Worm (Caenorhabditis elegans) whole organism, young adult: ENCODE results near the gene idpp-7.

ENCODE experiments used
- B0336.3 ChIP-seq: fragments of 200-800 bp; sonication (Bioruptor generic); IDR thresholded peaks from 2 replicates; pipeline ENCODE4 v1.3.6; 2022; ENCODE audit warnings: missing genetic modification characterization, missing compliant biosample characterization
- C06A6.2 ChIP-seq: fragments of 200-800 bp; sonication (Bioruptor generic); conservative IDR thresholded peaks from 2 replicates; pipeline ENCODE4 v1.3.6; 2022; ENCODE audit warnings: missing genetic modification characterization, missing compliant biosample characterization
- F23B12.7 ChIP-seq: sonication (generic microtip); optimal IDR thresholded peaks from 2 replicates; lab custom pipeline; 2017; ENCODE audit warnings: missing genetic modification characterization, mild to moderate bottlenecking, missing compliant biosample characterization, antibody characterized with exemption, moderate library complexity; ENCODE audit not compliant: insufficient read depth
- F33H1.4 ChIP-seq: fragments of 200-800 bp; sonication (Bioruptor generic); IDR thresholded peaks from 2 replicates; pipeline ENCODE4 v1.3.6; 2022; ENCODE audit warnings: missing genetic modification reagents, missing genetic modification characterization, missing compliant biosample characterization
- F39B2.1 ChIP-seq: fragments of 200-800 bp; sonication (Bioruptor generic); IDR thresholded peaks from 2 replicates; pipeline ENCODE4 v1.3.6; 2022; ENCODE audit warnings: missing genetic modification reagents, missing genetic modification characterization, missing compliant biosample characterization
- F52B5.7 ChIP-seq: sonication (generic microtip); optimal IDR thresholded peaks from 2 replicates; lab custom pipeline; 2016; ENCODE audit warnings: mild to moderate bottlenecking, missing genetic modification characterization, missing compliant biosample characterization
- T26A5.8 ChIP-seq: sonication (generic microtip); optimal IDR thresholded peaks from 2 replicates; lab custom pipeline; 2016; ENCODE audit warnings: missing genetic modification characterization, missing compliant biosample characterization
- Y67H2A.10 ChIP-seq: fragments of 200-800 bp; sonication (Bioruptor generic); conservative IDR thresholded peaks from 2 replicates; pipeline ENCODE4 v1.3.6; 2022; ENCODE audit warnings: missing genetic modification reagents, missing genetic modification characterization, missing compliant biosample characterization
- Y95B8A.8 ChIP-seq: fragments of 200-800 bp; sonication (Bioruptor generic); IDR thresholded peaks from 2 replicates; pipeline ENCODE4 v1.3.6; 2022; ENCODE audit warnings: missing genetic modification reagents, missing genetic modification characterization, missing compliant biosample characterization
- ama-1 ChIP-seq, 3 experiments: fragments of 150-350 bp in 1 of 3; sonication (generic microtip) in 2 of 3; optimal IDR thresholded peaks; 2 replicates each; lab custom pipeline; 2014 to 2018; ENCODE audit warnings: missing biosample characterization in 2 of 3, missing genetic modification characterization in 2 of 3, missing genetic modification reagents in 2 of 3
- attf-5 ChIP-seq: fragments of 200-800 bp; sonication (Bioruptor generic); optimal IDR thresholded peaks from 2 replicates; lab custom pipeline; 2018; ENCODE audit warnings: mild to moderate bottlenecking, missing genetic modification characterization, missing compliant biosample characterization
- bed-2 ChIP-seq: fragments of 200-800 bp; sonication (Bioruptor generic); IDR thresholded peaks from 2 replicates; pipeline ENCODE4 v1.3.6; 2022; ENCODE audit warnings: missing genetic modification reagents, missing genetic modification characterization, missing compliant biosample characterization
- cebp-1 ChIP-seq, 2 experiments: fragments of 200-800 bp in 1 of 2; sonication (Bioruptor generic) in 1 of 2; sonication (generic microtip) in 1 of 2; IDR thresholded peaks in 1 of 2; optimal IDR thresholded peaks in 1 of 2; 2 replicates each; pipeline versions ENCODE4 v1.3.6 to Lab custom; 2017 to 2022; ENCODE audit warnings: missing compliant biosample characterization in 2 of 2, missing genetic modification characterization in 2 of 2, mild to moderate bottlenecking in 1 of 2, missing genetic modification reagents in 1 of 2, moderate library complexity in 1 of 2
- cebp-2 ChIP-seq: fragments of 200-800 bp; sonication (Bioruptor generic); IDR thresholded peaks from 2 replicates; pipeline ENCODE4 v1.3.6; 2022; ENCODE audit warnings: missing genetic modification characterization, missing compliant biosample characterization
- ceh-58 ChIP-seq: fragments of 200-800 bp; sonication (Bioruptor generic); IDR thresholded peaks from 2 replicates; pipeline ENCODE4 v1.3.6; 2022; ENCODE audit warnings: missing genetic modification characterization, missing compliant biosample characterization
- die-1 ChIP-seq: sonication (generic microtip); optimal IDR thresholded peaks from 2 replicates; lab custom pipeline; 2016; ENCODE audit warnings: missing genotype, mild to moderate bottlenecking, missing genetic modification characterization, missing compliant biosample characterization
- dox-1 ChIP-seq: fragments of 200-800 bp; sonication (Bioruptor generic); IDR thresholded peaks from 2 replicates; pipeline ENCODE4 v1.3.6; 2022; ENCODE audit warnings: missing genetic modification reagents, missing genetic modification characterization, missing compliant biosample characterization
- ets-4 ChIP-seq: fragments of 200-800 bp; sonication (Bioruptor generic); optimal IDR thresholded peaks from 2 replicates; lab custom pipeline; 2018; ENCODE audit warnings: mild to moderate bottlenecking, missing genetic modification characterization, missing compliant biosample characterization
- fkh-3 ChIP-seq: sonication (generic microtip); optimal IDR thresholded peaks from 2 replicates; lab custom pipeline; 2016; ENCODE audit warnings: mild to moderate bottlenecking, missing genetic modification characterization, missing compliant biosample characterization
- gei-17 ChIP-seq: fragments of 200-800 bp; sonication (Bioruptor generic); optimal IDR thresholded peaks from 2 replicates; lab custom pipeline; 2018; ENCODE audit warnings: mild to moderate bottlenecking, missing genetic modification characterization, missing compliant biosample characterization
- him-1 ChIP-seq: sonication (generic microtip); optimal IDR thresholded peaks from 2 replicates; lab custom pipeline; 2016; ENCODE audit warnings: missing genotype, missing genetic modification reagents, missing genetic modification characterization, missing compliant biosample characterization
- hlh-12 ChIP-seq: sonication (generic microtip); optimal IDR thresholded peaks from 2 replicates; lab custom pipeline; 2016; ENCODE audit warnings: missing genetic modification characterization, missing compliant biosample characterization
- hmg-1.2 ChIP-seq: fragments of 200-800 bp; sonication (Bioruptor generic); IDR thresholded peaks from 2 replicates; pipeline ENCODE4 v1.3.6; 2022; ENCODE audit warnings: missing genetic modification reagents, missing genetic modification characterization, missing compliant biosample characterization
- lin-40 ChIP-seq: sonication (generic microtip); optimal IDR thresholded peaks from 2 replicates; lab custom pipeline; 2016; ENCODE audit warnings: missing genetic modification characterization, mild to moderate bottlenecking, missing compliant biosample characterization, missing genotype, missing genetic modification reagents
- nhr-27 ChIP-seq: fragments of 200-800 bp; sonication (Bioruptor generic); optimal IDR thresholded peaks from 2 replicates; lab custom pipeline; 2018; ENCODE audit warnings: mild to moderate bottlenecking, missing genetic modification characterization, moderate library complexity, missing compliant biosample characterization
- nhr-80 ChIP-seq: sonication (generic microtip); optimal IDR thresholded peaks from 2 replicates; lab custom pipeline; 2016; ENCODE audit warnings: missing genetic modification characterization, missing compliant biosample characterization
- pbrm-1 ChIP-seq: fragments of 200-800 bp; sonication (Bioruptor generic); IDR thresholded peaks from 2 replicates; pipeline ENCODE4 v1.3.6; 2022; ENCODE audit warnings: missing genetic modification reagents, missing genetic modification characterization, missing compliant biosample characterization
- rcor-1 ChIP-seq: fragments of 200-800 bp; sonication (Bioruptor generic); IDR thresholded peaks from 2 replicates; pipeline ENCODE4 v1.3.6; 2022; ENCODE audit warnings: missing genetic modification reagents, missing genetic modification characterization, missing compliant biosample characterization
- rpc-1 ChIP-seq, 2 experiments: fragments of 150-350 bp in 1 of 2; sonication (generic microtip) in 1 of 2; optimal IDR thresholded peaks; 2 replicates each; lab custom pipeline; 2014 to 2018; ENCODE audit warnings: missing biosample characterization in 1 of 2, missing genetic modification characterization in 1 of 2, missing genetic modification reagents in 1 of 2, missing genotype in 1 of 2
- somi-1 ChIP-seq: fragments of 200-800 bp; sonication (Bioruptor generic); optimal IDR thresholded peaks from 2 replicates; lab custom pipeline; 2018; ENCODE audit warnings: mild to moderate bottlenecking, missing genetic modification characterization, missing compliant biosample characterization
- tbp1 ChIP-seq: fragments of 200-800 bp; sonication (Bioruptor generic); optimal IDR thresholded peaks from 2 replicates; lab custom pipeline; 2018; ENCODE audit warnings: mild to moderate bottlenecking, missing genetic modification characterization, missing compliant biosample characterization
- zfh-2 ChIP-seq: fragments of 200-800 bp; sonication (Bioruptor generic); conservative IDR thresholded peaks from 2 replicates; pipeline ENCODE4 v1.3.6; 2022; ENCODE audit warnings: missing genetic modification reagents, missing genetic modification characterization, missing compliant biosample characterization
- ztf-22 ChIP-seq: fragments of 200-800 bp; sonication (Bioruptor generic); optimal IDR thresholded peaks from 2 replicates; lab custom pipeline; 2018; ENCODE audit warnings: mild to moderate bottlenecking, missing genetic modification characterization, moderate library complexity, missing compliant biosample characterization
- ztf-26 ChIP-seq: sonication (generic microtip); optimal IDR thresholded peaks from 2 replicates; lab custom pipeline; 2017; ENCODE audit warnings: missing genetic modification characterization, missing compliant biosample characterization

The idpp-7 gene

ce11 chrIV:12703811-12704210, 16.0 kb upstream of the idpp-7 start, which contains the start of gene C27D8.4:
C27D8.4 (plus strand) TSS chrIV:12704111.
- TF ChIP-seq Y67H2A.10 (GFP tag; lab: Robert Waterston, UW) (no peak), F33H1.4 (GFP tag; lab: Robert Waterston, UW) (no peak), F52B5.7 (tag; lab: Kevin White, UChicago) (no peak), nhr-27 (tag; lab: Kevin White, UChicago) (no peak), die-1 (tag; lab: Kevin White, UChicago) (no peak), fkh-3 (tag; lab: Kevin White, UChicago) (no peak), Y95B8A.8 (GFP tag; lab: Robert Waterston, UW) (no peak), cebp-2 (GFP tag; lab: Robert Waterston, UW) (no peak), tbp1 (GFP tag; lab: Kevin White, UChicago) (no peak), ceh-58 (no peak), pbrm-1 (no peak), lin-40 (tag; lab: Kevin White, UChicago) (no peak), T26A5.8 (tag; lab: Kevin White, UChicago) (no peak), rcor-1 (GFP tag; lab: Robert Waterston, UW) (no peak), F23B12.7 (no peak), bed-2 (no peak), C06A6.2 (GFP tag; lab: Robert Waterston, UW) (no peak), ama-1 (optimal IDR thresholded peaks at IDR 0.05; lab: Kevin White, UChicago) (no peak), ama-1 (GFP tag; optimal IDR thresholded peaks at IDR 0.05; lab: Kevin White, UChicago) (no peak), him-1 (tag; lab: Kevin White, UChicago) (no peak)

- TF ChIP-seq gei-17 (no peak), ztf-26 (tag; lab: Kevin White, UChicago) (peak; percentile 14)
Measured at ce11 chrIV:12710996-12711395, 8.8 kb upstream of the idpp-7 start, which contains the start of gene C27D8.2. C27D8.2 (plus strand) TSS chrIV:12711217.

ce11 chrIV:12711644-12712043, 8.1 kb upstream of the idpp-7 start, which contains the start of gene C27D8.3:
C27D8.3 (minus strand) TSS chrIV:12711744.
- TF ChIP-seq F39B2.1 (GFP tag; lab: Robert Waterston, UW): no peak
- no peak for TF ChIP-seq zfh-2 (GFP tag; lab: Robert Waterston, UW)
- no peak for TF ChIP-seq B0336.3 (GFP tag; lab: Robert Waterston, UW)
- no peak for TF ChIP-seq rpc-1 (optimal IDR thresholded peaks at IDR 0.05; lab: Kevin White, UChicago)
- TF ChIP-seq rpc-1 (tag; optimal IDR thresholded peaks at IDR 0.05; lab: Kevin White, UChicago): no peak
- no peak for TF ChIP-seq dox-1 (GFP tag; lab: Robert Waterston, UW)

- TF ChIP-seq ets-4 (GFP tag; lab: Kevin White, UChicago) (no peak), ztf-22 (peak; percentile 61), rcor-1 (GFP tag; lab: Robert Waterston, UW) (no peak), somi-1 (GFP tag; lab: Kevin White, UChicago) (peak; percentile 34), cebp-1 (GFP tag; IDR thresholded peaks at IDR 0.05; lab: Robert Waterston, UW) (no peak), cebp-1 (tag; optimal IDR thresholded peaks at IDR 0.05; lab: Kevin White, UChicago) (peak; percentile 53), attf-5 (GFP tag; lab: Kevin White, UChicago) (peak; percentile 18), hlh-12 (no peak), hmg-1.2 (GFP tag; lab: Robert Waterston, UW) (peak; percentile 82), dox-1 (GFP tag; lab: Robert Waterston, UW) (no peak), ztf-26 (tag; lab: Kevin White, UChicago) (peak; percentile 76), lin-40 (tag; lab: Kevin White, UChicago) (peak; percentile 59), nhr-80 (tag; lab: Kevin White, UChicago) (peak; percentile 75)
Measured at ce11 chrIV:12715947-12716382, 3.8 kb upstream of the idpp-7 start.
